Fruit fly (Drosophila melanogaster) S2 (cell line): ENCODE results near the gene CG17776.
A peak's percentile ranks its signal among the peaks of the same experiment; 100 is the strongest.

Source experiments
- CG8478 ChIP-seq: fragments of >200 bp; optimal IDR thresholded peaks from 2 replicates; lab custom pipeline; 2018
- CTCF ChIP-seq, 2 experiments: fragments of >200 bp; optimal IDR thresholded peaks; 2 replicates each; lab custom pipeline; 2018

dm6 chrX:2149478-2149877 is 35.0 kb upstream of the CG17776 start, which contains the start of gene bcn92:
- TF ChIP-seq CTCF (optimal IDR thresholded peaks at IDR 0.05; lab: Kevin White, UChicago) (peak in 1 of 2 experiments; percentile 15), CG8478 (lab: Kevin White, UChicago) (no peak)
